Worm (Caenorhabditis elegans) whole organism, L1 larva: ENCODE data around the gene C47E8.11.

Source experiments
- C34B4.2 ChIP-seq: sonication (generic microtip); optimal IDR thresholded peaks from 2 replicates; lab custom pipeline; 2017; ENCODE audit warnings: mild to moderate bottlenecking, missing genetic modification characterization, missing compliant biosample characterization
- Y116A8C.19 ChIP-seq: sonication (generic microtip); optimal IDR thresholded peaks from 2 replicates; lab custom pipeline; 2016; ENCODE audit warnings: missing compliant biosample characterization, missing genetic modification characterization, borderline replicate concordance
- aha-1 ChIP-seq: fragments of 150-350 bp; optimal IDR thresholded peaks from 2 replicates; lab custom pipeline; 2014; ENCODE audit warnings: missing biosample characterization, missing genetic modification characterization
- blmp-1 ChIP-seq: fragments of 150-350 bp; optimal IDR thresholded peaks from 2 replicates; lab custom pipeline; 2014; ENCODE audit warnings: missing biosample characterization, missing genetic modification characterization
- ceh-8 ChIP-seq: fragments of 200-800 bp; sonication (Bioruptor generic); optimal IDR thresholded peaks from 2 replicates; lab custom pipeline; 2018; ENCODE audit warnings: mild to moderate bottlenecking, missing genetic modification characterization, moderate library complexity, missing compliant biosample characterization
- ceh-88 ChIP-seq: fragments of 200-800 bp; sonication (Bioruptor generic); IDR thresholded peaks from 2 replicates; pipeline ENCODE4 v1.3.6; 2022; ENCODE audit warnings: missing genetic modification characterization, missing compliant biosample characterization
- ceh-90 ChIP-seq: sonication (generic microtip); optimal IDR thresholded peaks from 2 replicates; lab custom pipeline; 2016; ENCODE audit warnings: missing genetic modification characterization, missing compliant biosample characterization
- ces-1 ChIP-seq: fragments of 150-350 bp; optimal IDR thresholded peaks from 2 replicates; lab custom pipeline; 2014; ENCODE audit warnings: missing biosample characterization, missing genetic modification reagents, missing genetic modification characterization
- dpl-1 ChIP-seq, 3 experiments: fragments of 150-350 bp in 2 of 3; sonication (generic microtip) in 1 of 3; optimal IDR thresholded peaks; 2 replicates each; lab custom pipeline; 2014 to 2017; ENCODE audit warnings: missing biosample characterization in 3 of 3, missing genetic modification characterization in 3 of 3, missing genetic modification reagents in 3 of 3
- efl-1 ChIP-seq, 4 experiments: fragments of 150-350 bp; optimal IDR thresholded peaks in 3 of 4; peaks in 1 of 4; 1 replicate in 1 of 4; 2 replicates in 3 of 4; lab custom pipeline; 2014; ENCODE audit warnings: missing biosample characterization in 2 of 4, missing genetic modification characterization in 2 of 4, missing genetic modification reagents in 2 of 4
- egl-13 ChIP-seq: sonication (generic microtip); optimal IDR thresholded peaks from 2 replicates; lab custom pipeline; 2016; ENCODE audit warnings: missing genotype, missing genetic modification reagents, missing genetic modification characterization, missing compliant biosample characterization
- elt-2 ChIP-seq: sonication (generic microtip); optimal IDR thresholded peaks from 2 replicates; lab custom pipeline; 2016; ENCODE audit warnings: missing genetic modification characterization, mild to moderate bottlenecking, inconsistent platforms, missing compliant biosample characterization, missing genetic modification reagents
- ets-5 ChIP-seq: fragments of 200-800 bp; sonication (Bioruptor generic); IDR thresholded peaks from 2 replicates; pipeline ENCODE4 v1.3.6; 2022; ENCODE audit warnings: missing genetic modification characterization, missing compliant biosample characterization
- fkh-10 ChIP-seq: sonication (generic microtip); optimal IDR thresholded peaks from 2 replicates; lab custom pipeline; 2017; ENCODE audit warnings: missing biosample characterization, missing genetic modification reagents, missing genetic modification characterization
- fkh-4 ChIP-seq: sonication (generic microtip); optimal IDR thresholded peaks from 2 replicates; lab custom pipeline; 2016; ENCODE audit warnings: missing compliant biosample characterization, missing genetic modification characterization, borderline replicate concordance
- hlh-17 ChIP-seq: fragments of 200-800 bp; sonication (Bioruptor generic); optimal IDR thresholded peaks from 2 replicates; lab custom pipeline; 2018; ENCODE audit warnings: missing genetic modification characterization, mild to moderate bottlenecking, missing compliant biosample characterization, moderate library complexity, borderline replicate concordance
- hlh-4 ChIP-seq: sonication (generic microtip); optimal IDR thresholded peaks from 2 replicates; lab custom pipeline; 2016; ENCODE audit warnings: mild to moderate bottlenecking, missing genetic modification characterization, missing compliant biosample characterization
- hpl-2 ChIP-seq: fragments of 150-350 bp; optimal IDR thresholded peaks from 2 replicates; lab custom pipeline; 2014; ENCODE audit warnings: missing biosample characterization, missing genetic modification reagents, missing genetic modification characterization
- isw-1 ChIP-seq: fragments of 200-800 bp; sonication (Bioruptor generic); IDR thresholded peaks from 2 replicates; pipeline ENCODE4 v1.3.6; 2022; ENCODE audit warnings: missing genetic modification characterization, missing compliant biosample characterization
- lin-13 ChIP-seq: fragments of 150-350 bp; optimal IDR thresholded peaks from 2 replicates; lab custom pipeline; 2014; ENCODE audit warnings: missing biosample characterization, missing genetic modification reagents, missing genetic modification characterization
- lin-14 ChIP-seq: fragments of 200-800 bp; sonication (Bioruptor generic); optimal IDR thresholded peaks from 2 replicates; lab custom pipeline; 2018; ENCODE audit warnings: mild to moderate bottlenecking, missing genetic modification characterization, moderate library complexity, missing compliant biosample characterization
- lin-15B ChIP-seq: fragments of 150-350 bp; sonication (generic microtip); optimal IDR thresholded peaks from 3 replicates; lab custom pipeline; 2014; ENCODE audit warnings: missing biosample characterization, missing genetic modification characterization
- lin-35 ChIP-seq, 2 experiments: fragments of 150-350 bp; optimal IDR thresholded peaks; 2 replicates each; lab custom pipeline; 2014; ENCODE audit warnings: missing biosample characterization in 2 of 2, missing genetic modification characterization in 2 of 2, missing genetic modification reagents in 2 of 2
- lin-39 ChIP-seq: fragments of 150-350 bp; optimal IDR thresholded peaks from 2 replicates; lab custom pipeline; 2014; ENCODE audit warnings: missing biosample characterization, missing genetic modification reagents, missing genetic modification characterization
- lir-3 ChIP-seq: sonication (generic microtip); optimal IDR thresholded peaks from 2 replicates; lab custom pipeline; 2016; ENCODE audit warnings: mild to moderate bottlenecking, missing genetic modification characterization, moderate library complexity, missing compliant biosample characterization; ENCODE audit not compliant: poor library complexity
- mab-9 ChIP-seq: fragments of 200-800 bp; sonication (Bioruptor generic); IDR thresholded peaks from 2 replicates; pipeline ENCODE4 v1.3.6; 2022; ENCODE audit warnings: missing genetic modification reagents, missing genetic modification characterization, missing compliant biosample characterization
- mdl-1 ChIP-seq, 2 experiments: fragments of 150-350 bp; optimal IDR thresholded peaks; 2 replicates each; lab custom pipeline; 2014 to 2017; ENCODE audit warnings: missing biosample characterization in 2 of 2, missing genetic modification characterization in 2 of 2, inconsistent platforms in 1 of 2
- mep-1 ChIP-seq: fragments of 150-350 bp; optimal IDR thresholded peaks from 2 replicates; lab custom pipeline; 2014; ENCODE audit warnings: missing biosample characterization, missing genetic modification characterization
- nhr-20 ChIP-seq: sonication (generic microtip); optimal IDR thresholded peaks from 2 replicates; lab custom pipeline; 2016; ENCODE audit warnings: mild to moderate bottlenecking, missing genetic modification characterization, missing compliant biosample characterization
- nhr-237 ChIP-seq: fragments of 150-350 bp; optimal IDR thresholded peaks from 2 replicates; lab custom pipeline; 2014; ENCODE audit warnings: missing biosample characterization, missing genetic modification characterization
- nhr-28 ChIP-seq: fragments of 150-350 bp; optimal IDR thresholded peaks from 2 replicates; lab custom pipeline; 2014; ENCODE audit warnings: missing biosample characterization, missing genetic modification characterization
- nhr-47 ChIP-seq: sonication (generic microtip); optimal IDR thresholded peaks from 2 replicates; lab custom pipeline; 2016; ENCODE audit warnings: mild to moderate bottlenecking, missing genetic modification characterization, moderate library complexity, missing compliant biosample characterization
- nhr-71 ChIP-seq: sonication (generic microtip); optimal IDR thresholded peaks from 2 replicates; lab custom pipeline; 2016; ENCODE audit warnings: mild to moderate bottlenecking, missing genetic modification characterization, moderate library complexity, missing compliant biosample characterization
- nhr-84 ChIP-seq: sonication (generic microtip); optimal IDR thresholded peaks from 2 replicates; lab custom pipeline; 2017; ENCODE audit warnings: missing biosample characterization, missing genetic modification characterization
- nhr-90 ChIP-seq: sonication (generic microtip); optimal IDR thresholded peaks from 2 replicates; lab custom pipeline; 2016; ENCODE audit warnings: mild to moderate bottlenecking, missing genetic modification characterization, missing compliant biosample characterization; ENCODE audit not compliant: poor library complexity
- pax-3 ChIP-seq: fragments of 200-800 bp; sonication (Bioruptor generic); optimal IDR thresholded peaks from 2 replicates; lab custom pipeline; 2018; ENCODE audit warnings: mild to moderate bottlenecking, missing genetic modification characterization, moderate library complexity, missing compliant biosample characterization
- rnt-1 ChIP-seq: sonication (generic microtip); optimal IDR thresholded peaks from 2 replicates; lab custom pipeline; 2016; ENCODE audit warnings: mild to moderate bottlenecking, missing genetic modification characterization, moderate library complexity, missing compliant biosample characterization
- snpc-4 ChIP-seq: fragments of 150-350 bp; optimal IDR thresholded peaks from 2 replicates; lab custom pipeline; 2014; ENCODE audit warnings: missing biosample characterization, missing genetic modification characterization
- sox-4 ChIP-seq: sonication (generic microtip); optimal IDR thresholded peaks from 2 replicates; lab custom pipeline; 2016; ENCODE audit warnings: missing genetic modification characterization, missing compliant biosample characterization
- tbx-2 ChIP-seq: sonication (generic microtip); optimal IDR thresholded peaks from 2 replicates; lab custom pipeline; 2016; ENCODE audit warnings: missing genetic modification characterization, missing compliant biosample characterization
- tlp-1 ChIP-seq: fragments of 150-350 bp; optimal IDR thresholded peaks from 2 replicates; lab custom pipeline; 2014; ENCODE audit warnings: missing biosample characterization, missing genetic modification characterization
- unc-130 ChIP-seq: fragments of 150-350 bp; optimal IDR thresholded peaks from 2 replicates; lab custom pipeline; 2017; ENCODE audit warnings: missing biosample characterization, missing genetic modification characterization, inconsistent platforms
- unc-62 ChIP-seq: fragments of 150-350 bp; optimal IDR thresholded peaks from 2 replicates; lab custom pipeline; 2014; ENCODE audit warnings: missing biosample characterization, missing genetic modification reagents, missing genetic modification characterization
- unc-98 ChIP-seq: fragments of 200-800 bp; sonication (Bioruptor generic); IDR thresholded peaks from 2 replicates; pipeline ENCODE4 v1.3.6; 2022; ENCODE audit warnings: missing genetic modification characterization, missing compliant biosample characterization
- zag-1 ChIP-seq: fragments of 150-350 bp; optimal IDR thresholded peaks from 2 replicates; lab custom pipeline; 2014; ENCODE audit warnings: missing biosample characterization, missing genetic modification characterization

The C47E8.11 gene

ce11 chrV:14688097-14688912 is at the start of gene C47E8.11 (continued):
- TF ChIP-seq lir-3 (tag; lab: Kevin White, UChicago) (no peak), hlh-4 (tag; lab: Kevin White, UChicago) (no peak), ceh-88 (GFP tag; lab: Robert Waterston, UW) (no peak), lin-14 (GFP tag; lab: Kevin White, UChicago) (peak; percentile 33), ets-5 (no peak), mep-1 (tag; lab: Kevin White, UChicago) (peak; percentile 62), isw-1 (GFP tag; lab: Robert Waterston, UW) (no peak), hpl-2 (GFP tag; lab: Kevin White, UChicago) (no peak), nhr-28 (tag; lab: Kevin White, UChicago) (no peak), rnt-1 (peak; percentile 41), nhr-90 (tag; lab: Kevin White, UChicago) (peak; percentile 65), efl-1 (optimal IDR thresholded peaks at IDR 0.05; lab: Kevin White, UChicago) (no peak), efl-1 (GFP tag; optimal IDR thresholded peaks at IDR 0.05 in 1 of 2; lab: Kevin White, UChicago) (peak; percentile 13 to 68), blmp-1 (tag; lab: Kevin White, UChicago) (no peak), lin-13 (GFP tag; lab: Kevin White, UChicago) (peak; percentile 25), hlh-17 (GFP tag; lab: Kevin White, UChicago) (no peak), nhr-237 (no peak), elt-2 (peak; percentile 31), pax-3 (tag; lab: Kevin White, UChicago) (peak; percentile 65), C34B4.2 (tag; lab: Kevin White, UChicago) (no peak), lin-35 (GFP tag; optimal IDR thresholded peaks at IDR 0.05; lab: Kevin White, UChicago) (peak; percentile 24 to 62), ces-1 (GFP tag; lab: Kevin White, UChicago) (no peak), lin-15B (tag; lab: Kevin White, UChicago) (no peak), mdl-1 (tag; optimal IDR thresholded peaks at IDR 0.05; lab: Kevin White, UChicago) (no peak), egl-13 (tag; lab: Kevin White, UChicago) (peak; percentile 5), mab-9 (GFP tag; lab: Robert Waterston, UW) (no peak), tbx-2 (tag; lab: Kevin White, UChicago) (no peak), aha-1 (tag; lab: Kevin White, UChicago) (peak; percentile 20), zag-1 (tag; lab: Kevin White, UChicago) (no peak), unc-62 (GFP tag; lab: Kevin White, UChicago) (no peak), ceh-90 (tag; lab: Kevin White, UChicago) (no peak), nhr-71 (tag; lab: Kevin White, UChicago) (peak; percentile 69), Y116A8C.19 (tag; lab: Kevin White, UChicago) (no peak)

DNA sequence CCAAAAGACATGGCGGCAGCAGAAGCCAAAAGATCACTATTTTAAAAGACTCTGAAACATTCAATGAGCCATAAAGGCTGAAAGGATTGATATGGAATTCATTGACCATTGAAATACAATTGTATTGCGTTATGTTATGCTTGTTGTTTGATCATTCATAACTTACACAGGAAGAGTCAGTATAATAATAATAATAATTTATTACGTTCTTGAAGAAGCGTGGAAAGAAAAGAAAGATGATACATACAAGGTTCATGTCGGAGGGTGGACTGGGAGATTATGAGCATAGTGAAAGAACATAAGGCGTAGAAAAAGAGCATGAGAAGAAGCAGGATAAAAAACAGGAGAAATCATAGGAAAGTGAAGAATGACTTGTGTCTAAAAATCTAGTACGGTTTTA is 48.3 kb upstream of the C47E8.11 start, which contains the start of gene F43D2.7:
Gene F43D2.7, minus strand, starts transcription at position 101 of the 400 bp plus-strand sequence.
- TF ChIP-seq unc-62 (GFP tag; lab: Kevin White, UChicago) = no peak
- no peak for TF ChIP-seq elt-2
- TF ChIP-seq mep-1 (tag; lab: Kevin White, UChicago) = no peak
- TF ChIP-seq tlp-1 = no peak
- no peak for TF ChIP-seq nhr-47
- TF ChIP-seq nhr-84 = no peak
- no peak for TF ChIP-seq lin-39 (tag; lab: Kevin White, UChicago)
- no peak for TF ChIP-seq nhr-20

DNA sequence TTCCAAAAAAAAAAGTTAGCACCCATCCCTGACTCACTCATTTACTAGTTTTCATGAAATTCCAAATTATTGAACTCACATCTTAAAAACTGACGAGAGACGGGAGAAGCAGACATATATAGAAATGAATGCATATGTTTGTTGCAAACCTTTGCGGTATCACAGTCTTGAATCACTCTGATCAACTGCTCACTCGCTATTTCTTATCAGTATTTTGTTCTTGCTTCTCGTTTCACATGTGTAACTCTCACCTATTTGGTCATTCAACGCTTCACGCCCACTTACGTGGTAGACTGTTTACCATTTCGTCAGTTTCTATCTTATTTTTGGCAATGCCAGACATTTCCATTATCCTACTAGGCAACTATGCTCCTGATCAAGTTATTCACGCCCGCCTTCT is 47.6 kb upstream of the C47E8.11 start, which contains the start of gene C54G10.1:
Gene C54G10.1, plus strand, starts transcription at position 333 of the 400 bp plus-strand sequence.
- TF ChIP-seq snpc-4 (no peak), nhr-28 (tag; lab: Kevin White, UChicago) (no peak), unc-98 (no peak), ceh-8 (GFP tag; lab: Kevin White, UChicago) (no peak), fkh-10 (GFP tag; lab: Kevin White, UChicago) (no peak), unc-130 (no peak), dpl-1 (GFP tag; optimal IDR thresholded peaks at IDR 0.05; lab: Kevin White, UChicago) (no peak), elt-2 (peak; percentile 70), fkh-4 (tag; lab: Kevin White, UChicago) (no peak), ceh-90 (tag; lab: Kevin White, UChicago) (no peak), lin-35 (GFP tag; optimal IDR thresholded peaks at IDR 0.05; lab: Kevin White, UChicago) (peak in 1 of 2 experiments; percentile 18), sox-4 (tag; lab: Kevin White, UChicago) (no peak), nhr-71 (tag; lab: Kevin White, UChicago) (no peak)
